Fruit fly (Drosophila melanogaster): ENCODE measurements around the gene CG15130.

Gene CG15130

DNA sequence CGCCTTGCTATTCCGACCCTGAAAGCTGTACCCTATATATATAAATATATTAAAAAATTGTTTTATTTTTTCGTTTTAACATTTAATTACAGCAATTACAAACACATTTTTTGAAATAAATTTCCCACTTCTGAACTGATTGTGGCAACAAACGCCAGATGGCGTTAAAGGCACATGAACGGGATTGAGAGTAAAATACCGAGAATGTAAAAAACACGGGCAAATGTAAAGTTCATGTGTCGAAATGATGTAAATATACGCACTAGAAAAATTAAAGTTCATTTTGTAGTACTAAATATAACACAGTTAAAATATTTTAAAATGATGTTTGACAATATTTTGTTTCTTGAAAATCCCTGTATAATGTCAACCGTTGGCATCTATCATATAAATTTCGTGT, 39.9 kb upstream of the CG15130 start (continued):
- TF ChIP-seq pzg (GFP tag; optimal IDR thresholded peaks at IDR 0.05) (peak; percentile 5), chinmo (GFP tag; IDR thresholded peaks at IDR 0.05; ENCODE audit: partially characterized antibody) (0 out of 4 replicates have a peak, but pooled peaks have one; percentile 19), CG15514 (GFP tag; optimal IDR thresholded peaks at IDR 0.05) (peak; percentile 27), ssp (GFP tag; IDR thresholded peaks at IDR 0.05) (no peak), sens (GFP tag) (peak; percentile 13), dmrt99B (tag; optimal IDR thresholded peaks at IDR 0.05) (peak; percentile 38), Drgx (GFP tag; IDR thresholded peaks at IDR 0.05) (no peak), repo (GFP tag; optimal IDR thresholded peaks at IDR 0.05) (no peak), CG1603 (tag; optimal IDR thresholded peaks at IDR 0.05) (peak; percentile 46), PHDP (tag; optimal IDR thresholded peaks at IDR 0.05) (peak; percentile 45), H15 (GFP tag; IDR thresholded peaks at IDR 0.05) (0 out of 3 replicates have a peak, but pooled peaks have one; percentile 41), BtbVII (GFP tag; optimal IDR thresholded peaks at IDR 0.05) (peak; percentile 1), CG10209 (GFP tag; optimal IDR thresholded peaks at IDR 0.05) (peak; percentile 35), CG13424 (tag; optimal IDR thresholded peaks at IDR 0.05) (peak; percentile 36), nmo (GFP tag; optimal IDR thresholded peaks at IDR 0.05) (peak; percentile 21), CG18476 (GFP tag; optimal IDR thresholded peaks at IDR 0.05) (no peak), tap (tag; optimal IDR thresholded peaks at IDR 0.05) (peak; percentile 7), nerfin-2 (GFP tag; IDR thresholded peaks at IDR 0.05; ENCODE audit: partially characterized antibody) (no peak), CG14050 (GFP tag; IDR thresholded peaks at IDR 0.05) (0 out of 3 replicates have a peak, but pooled peaks have one; percentile 10), gt (GFP tag; IDR thresholded peaks at IDR 0.05) (no peak), Nf-YB (GFP tag; optimal IDR thresholded peaks at IDR 0.05) (no peak), Meics (GFP tag; optimal IDR thresholded peaks at IDR 0.05) (peak; percentile 44), CG33557 (GFP tag; optimal IDR thresholded peaks at IDR 0.05) (peak; percentile 32), Ets65A (GFP tag) (peak; percentile 69), CG32532 (GFP tag; IDR thresholded peaks at IDR 0.05) (peak; percentile 28; the same call in 1 of the 2 replicates), CG17328 (GFP tag; IDR thresholded peaks at IDR 0.05) (no peak), grau (tag; optimal IDR thresholded peaks at IDR 0.05) (peak; percentile 41), pb (GFP tag; optimal IDR thresholded peaks at IDR 0.05) (no peak), gem (tag; optimal IDR thresholded peaks at IDR 0.05) (peak; percentile 28), CG11723 (GFP tag; optimal IDR thresholded peaks at IDR 0.05) (peak; percentile 10), Sox102F (GFP tag; optimal IDR thresholded peaks at IDR 0.05) (peak; percentile 16), zen (tag; optimal IDR thresholded peaks at IDR 0.05) (peak; percentile 58), CG17829 (tag; optimal IDR thresholded peaks at IDR 0.05) (peak; percentile 39), gsb (GFP tag; IDR thresholded peaks at IDR 0.05) (0 out of 2 replicates have a peak, but pooled peaks have one; percentile 9), inv (GFP tag; IDR thresholded peaks at IDR 0.05; ENCODE audit: partially characterized antibody) (peak; percentile 31; the same call in 1 of the 2 replicates), maf-S (GFP tag; optimal IDR thresholded peaks at IDR 0.05) (no peak), CG7839 (tag; optimal IDR thresholded peaks at IDR 0.05) (peak; percentile 43), CG6272 (GFP tag; IDR thresholded peaks at IDR 0.05) (no peak; the same call in 1 of the 2 replicates), stwl (tag; optimal IDR thresholded peaks at IDR 0.05) (peak; percentile 76), Hsf (GFP tag; optimal IDR thresholded peaks at IDR 0.05) (peak; percentile 33), CG32772 (GFP tag; IDR thresholded peaks at IDR 0.05) (0 out of 2 replicates have a peak, but pooled peaks have one; percentile 5), ewg (GFP tag; optimal IDR thresholded peaks at IDR 0.05) (peak; percentile 34), CG11504 (tag; optimal IDR thresholded peaks at IDR 0.05) (peak; percentile 54), Fer2 (tag; optimal IDR thresholded peaks at IDR 0.05) (peak; percentile 7), Mad (GFP tag; optimal IDR thresholded peaks at IDR 0.05) (no peak), CG10431 (GFP tag; optimal IDR thresholded peaks at IDR 0.05) (peak; percentile 10), Bgb (GFP tag; IDR thresholded peaks at IDR 0.05; ENCODE audit: partially characterized antibody) (peak; percentile 81), CG4707 (GFP tag; optimal IDR thresholded peaks at IDR 0.05) (peak; percentile 68), sc (optimal IDR thresholded peaks at IDR 0.05) (no peak), sc (GFP tag; optimal IDR thresholded peaks at IDR 0.05) (peak; percentile 18)

Measured in whole organism, embryonic.